Fruit fly (Drosophila melanogaster): Measurements from ENCODE around the gene CG14395.

Gene CG14395

dm6 chr3R:12645771-12646317, 16.8 kb upstream of the CG14395 start:
- TF ChIP-seq CG17801 (GFP tag; optimal IDR thresholded peaks at IDR 0.05; ENCODE audit: partially characterized antibody) = no peak

dm6 chr3R:12646926-12647325, 15.7 kb upstream of the CG14395 start:
- no peak for TF ChIP-seq CG17801 (GFP tag; optimal IDR thresholded peaks at IDR 0.05; ENCODE audit: partially characterized antibody)

- no peak for TF ChIP-seq CG17801 (GFP tag; optimal IDR thresholded peaks at IDR 0.05; ENCODE audit: partially characterized antibody)
Measured at dm6 chr3R:12647348-12647747, 15.3 kb upstream of the CG14395 start.

- TF ChIP-seq CG17801 (GFP tag; optimal IDR thresholded peaks at IDR 0.05; ENCODE audit: partially characterized antibody) = no peak
Measured at dm6 chr3R:12647954-12648353, 14.7 kb upstream of the CG14395 start, which contains the start of gene Dtg. Dtg (plus strand) TSS chr3R:12648058.

dm6 chr3R:12649099-12650029, 13.3 kb upstream of the CG14395 start:
- TF ChIP-seq CG17801 (GFP tag; optimal IDR thresholded peaks at IDR 0.05; ENCODE audit: partially characterized antibody) = no peak

dm6 chr3R:12650537-12650936, 12.1 kb upstream of the CG14395 start:
- TF ChIP-seq CG17801 (GFP tag; optimal IDR thresholded peaks at IDR 0.05; ENCODE audit: partially characterized antibody) = no peak

dm6 chr3R:12652736-12653135, 9.9 kb upstream of the CG14395 start:
- no peak for TF ChIP-seq CG17801 (GFP tag; optimal IDR thresholded peaks at IDR 0.05; ENCODE audit: partially characterized antibody)

- no peak for TF ChIP-seq CG17801 (GFP tag; optimal IDR thresholded peaks at IDR 0.05; ENCODE audit: partially characterized antibody)
Measured at dm6 chr3R:12653511-12654252, 8.9 kb upstream of the CG14395 start.

- no peak for TF ChIP-seq CG17801 (GFP tag; optimal IDR thresholded peaks at IDR 0.05; ENCODE audit: partially characterized antibody)
Measured at dm6 chr3R:12654253-12654623, 8.4 kb upstream of the CG14395 start, which contains the start of gene CG6225. CG6225 (plus strand) TSS chr3R:12654577.

- no peak for TF ChIP-seq CG17801 (GFP tag; optimal IDR thresholded peaks at IDR 0.05; ENCODE audit: partially characterized antibody)
Measured at dm6 chr3R:12656946-12657566, 5.6 kb upstream of the CG14395 start.

- no peak for TF ChIP-seq CG17801 (GFP tag; optimal IDR thresholded peaks at IDR 0.05; ENCODE audit: partially characterized antibody)
Measured at dm6 chr3R:12666206-12666834, 3.7 kb downstream of the CG14395 start.

- no peak for TF ChIP-seq CG17801 (GFP tag; optimal IDR thresholded peaks at IDR 0.05; ENCODE audit: partially characterized antibody)
Measured at dm6 chr3R:12674041-12674623, 11.5 kb downstream of the CG14395 start, which contains the start of gene Gnmt. Gnmt (plus strand) TSS chr3R:12674608.

dm6 chr3R:12676160-12676559, 13.5 kb downstream of the CG14395 start, which contains the start of gene CG43630:
CG43630 (minus strand) TSS chr3R:12676260.
- TF ChIP-seq CG17801 (GFP tag; optimal IDR thresholded peaks at IDR 0.05; ENCODE audit: partially characterized antibody) = no peak

dm6 chr3R:12678850-12679249, 16.2 kb downstream of the CG14395 start, which contains the start of gene mbo:
mbo (minus strand) TSS chr3R:12679052.
- TF ChIP-seq CG17801 (GFP tag; optimal IDR thresholded peaks at IDR 0.05; ENCODE audit: partially characterized antibody) = no peak

All from ovary, adult (tissue).